Worm (Caenorhabditis elegans): ENCODE data around the gene clec-135.

The clec-135 gene

DNA sequence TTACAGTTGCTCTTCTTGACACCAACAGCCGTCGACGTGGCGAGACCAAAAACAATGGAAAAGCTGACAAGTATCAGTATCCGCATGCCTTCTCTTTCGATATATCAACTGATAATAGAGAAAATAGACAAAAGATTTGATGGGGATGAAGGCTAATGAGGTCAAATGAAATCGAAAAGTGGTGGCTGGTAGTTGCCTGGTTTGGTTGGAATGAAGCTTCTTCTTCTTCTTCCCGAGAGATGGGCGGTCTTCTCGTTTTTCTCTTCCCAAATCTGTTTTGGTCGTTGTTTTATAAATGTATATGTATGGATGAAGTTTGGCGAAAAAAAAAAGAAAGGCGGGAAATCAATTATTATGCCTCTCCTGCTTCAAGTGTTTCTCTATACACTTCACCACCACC lies 23.2 kb upstream of the clec-135 start, which contains the start of gene C01F1.5:
C01F1.5 (minus strand) TSS at position 103 of the 400 bp plus-strand sequence.
- TF ChIP-seq ceh-36 (tag; optimal IDR thresholded peaks at IDR 0.05) = no peak
- TF ChIP-seq scrt-1 (GFP tag; IDR thresholded peaks at IDR 0.05) = no peak
- TF ChIP-seq ets-7 (tag; optimal IDR thresholded peaks at IDR 0.05) = no peak
- TF ChIP-seq ceh-13 (GFP tag; optimal IDR thresholded peaks at IDR 0.05) = no peak
- no peak for TF ChIP-seq hmg-4 (GFP tag; optimal IDR thresholded peaks at IDR 0.05)
- TF ChIP-seq ama-1 (optimal IDR thresholded peaks at IDR 0.05) = no peak
- no peak for TF ChIP-seq flt-1 (GFP tag; IDR thresholded peaks at IDR 0.05)
- TF ChIP-seq hnd-1 (tag; optimal IDR thresholded peaks at IDR 0.05) = no peak
- no peak for TF ChIP-seq tra-4 (tag; optimal IDR thresholded peaks at IDR 0.05)
- no peak for TF ChIP-seq F13C5.2 (tag; optimal IDR thresholded peaks at IDR 0.05)
- no peak for TF ChIP-seq aly-1 (tag; optimal IDR thresholded peaks at IDR 0.05)

- TF ChIP-seq aly-1 (tag; optimal IDR thresholded peaks at IDR 0.05) (no peak), ceh-36 (tag; optimal IDR thresholded peaks at IDR 0.05) (peak; percentile 93), pes-1 (GFP tag; IDR thresholded peaks at IDR 0.05) (no peak)
Measured at ce11 chrII:4277639-4278038, 19.1 kb upstream of the clec-135 start.

ce11 chrII:4276924-4277323 lies 18.3 kb upstream of the clec-135 start:
- no peak for TF ChIP-seq flt-1 (GFP tag; IDR thresholded peaks at IDR 0.05)
- no peak for TF ChIP-seq hnd-1 (tag; optimal IDR thresholded peaks at IDR 0.05)
- no peak for TF ChIP-seq hmg-4 (GFP tag; optimal IDR thresholded peaks at IDR 0.05)
- TF ChIP-seq tbx-11 (GFP tag; IDR thresholded peaks at IDR 0.05) = no peak
- TF ChIP-seq tbx-37 (GFP tag; conservative IDR thresholded peaks at IDR 0.05) = no peak

DNA sequence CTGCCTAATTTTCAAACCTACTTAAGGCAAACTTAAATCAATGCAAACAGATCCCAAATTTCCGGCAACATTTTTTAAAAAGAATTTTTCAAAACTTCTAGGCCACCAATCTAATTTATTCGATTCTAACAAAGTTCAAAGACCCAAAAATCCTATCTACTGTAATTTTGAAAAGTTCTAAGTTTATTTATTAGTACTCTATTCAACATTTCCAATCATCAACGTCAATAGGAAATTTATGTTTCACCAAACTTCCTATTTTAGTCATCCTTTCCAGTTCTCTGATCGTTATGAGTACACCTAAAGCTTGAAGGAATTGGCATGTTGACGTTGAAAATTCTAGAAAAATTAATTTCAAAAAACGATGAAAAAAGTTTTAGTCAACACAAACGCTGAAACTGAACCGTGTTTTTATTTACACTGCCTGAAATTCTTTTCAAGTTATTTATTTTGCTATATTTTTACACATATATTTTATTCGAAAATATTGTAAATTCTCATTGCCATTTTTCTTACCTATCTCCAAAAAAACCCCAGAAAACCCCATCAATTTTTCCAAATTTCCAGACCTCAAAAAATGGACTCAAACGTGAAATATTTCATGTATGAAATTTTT lies 17.2 kb upstream of the clec-135 start, which contains the start of gene npr-42:
npr-42 (plus strand) TSS at position 566 of the 616 bp plus-strand sequence.
- TF ChIP-seq ets-7 (tag; optimal IDR thresholded peaks at IDR 0.05) = no peak
- TF ChIP-seq ceh-36 (tag; optimal IDR thresholded peaks at IDR 0.05) = no peak
- no peak for TF ChIP-seq B0310.2 (tag; optimal IDR thresholded peaks at IDR 0.05)
- TF ChIP-seq pes-1 (GFP tag; IDR thresholded peaks at IDR 0.05) = no peak
- no peak for TF ChIP-seq sea-1 (GFP tag; conservative IDR thresholded peaks at IDR 0.05)
- no peak for TF ChIP-seq tbx-11 (GFP tag; IDR thresholded peaks at IDR 0.05)
- no peak for TF ChIP-seq tbx-37 (GFP tag; conservative IDR thresholded peaks at IDR 0.05)

DNA sequence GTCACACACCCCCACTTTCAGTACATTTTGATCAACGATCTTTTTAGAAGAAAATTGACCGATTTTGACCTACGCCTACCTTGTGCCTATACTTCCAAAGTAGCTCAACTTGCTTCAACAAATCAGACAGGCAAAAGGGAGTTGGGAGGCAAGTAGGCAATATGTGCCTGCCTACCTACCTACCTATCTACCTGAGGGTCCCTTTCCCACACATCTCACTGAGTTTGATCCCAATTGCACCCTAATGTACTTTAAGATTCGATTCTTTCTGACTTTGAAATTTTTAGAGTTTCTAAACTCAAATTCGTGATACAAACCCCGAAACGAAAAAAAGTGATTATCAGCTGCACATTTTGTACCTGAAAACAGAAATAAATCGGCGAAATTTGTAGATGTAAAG lies 9.1 kb upstream of the clec-135 start:
- TF ChIP-seq scrt-1 (GFP tag; IDR thresholded peaks at IDR 0.05) = no peak
- no peak for TF ChIP-seq ceh-13 (GFP tag; optimal IDR thresholded peaks at IDR 0.05)
- no peak for TF ChIP-seq tra-4 (tag; optimal IDR thresholded peaks at IDR 0.05)
- TF ChIP-seq ets-7 (tag; optimal IDR thresholded peaks at IDR 0.05) = no peak

- TF ChIP-seq ama-1 (optimal IDR thresholded peaks at IDR 0.05) = no peak
- no peak for TF ChIP-seq ceh-36 (tag; optimal IDR thresholded peaks at IDR 0.05)
- no peak for TF ChIP-seq scrt-1 (GFP tag; IDR thresholded peaks at IDR 0.05)
Measured at ce11 chrII:4256541-4257001, 2.0 kb downstream of the clec-135 start, which contains the start of gene C16A11.7. Gene C16A11.7, minus strand, starts transcription at chrII:4256951.

DNA sequence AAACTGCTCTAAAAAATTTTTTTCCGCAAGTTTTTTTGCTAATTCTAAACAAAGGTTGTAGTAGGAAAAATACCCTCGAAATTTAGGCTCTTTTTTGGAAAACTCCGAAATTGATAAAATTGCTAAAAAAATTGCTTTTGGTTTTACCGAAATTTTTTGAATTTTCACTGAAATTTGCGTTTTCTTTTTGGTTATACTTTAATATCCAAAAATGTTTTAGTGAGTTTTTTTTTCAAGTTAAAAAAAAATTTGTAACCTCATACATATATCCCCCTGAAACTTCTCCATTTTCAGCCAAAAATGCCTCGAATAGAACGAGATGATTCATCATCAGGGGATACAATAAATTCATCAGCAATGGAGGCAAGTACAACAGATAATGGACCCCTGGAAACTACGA lies 11.7 kb downstream of the clec-135 start, which contains the start of gene gpa-11:
gpa-11 (plus strand) TSS at position 301 of the 400 bp plus-strand sequence.
- TF ChIP-seq B0310.2 (tag; optimal IDR thresholded peaks at IDR 0.05) (no peak), ama-1 (optimal IDR thresholded peaks at IDR 0.05) (no peak), tbx-11 (GFP tag; IDR thresholded peaks at IDR 0.05) (no peak), ceh-36 (tag; optimal IDR thresholded peaks at IDR 0.05) (no peak), tbx-37 (GFP tag; conservative IDR thresholded peaks at IDR 0.05) (no peak), ets-7 (tag; optimal IDR thresholded peaks at IDR 0.05) (no peak), tra-4 (tag; optimal IDR thresholded peaks at IDR 0.05) (no peak), flt-1 (GFP tag; IDR thresholded peaks at IDR 0.05) (no peak), hnd-1 (tag; optimal IDR thresholded peaks at IDR 0.05) (no peak), scrt-1 (GFP tag; IDR thresholded peaks at IDR 0.05) (no peak), aly-1 (tag; optimal IDR thresholded peaks at IDR 0.05) (no peak), ceh-13 (GFP tag; optimal IDR thresholded peaks at IDR 0.05) (no peak), F13C5.2 (tag; optimal IDR thresholded peaks at IDR 0.05) (no peak), hmbx-1 (tag; optimal IDR thresholded peaks at IDR 0.05) (no peak), pes-1 (GFP tag; IDR thresholded peaks at IDR 0.05) (no peak), hmg-4 (GFP tag; optimal IDR thresholded peaks at IDR 0.05) (no peak), sea-1 (GFP tag; conservative IDR thresholded peaks at IDR 0.05) (no peak)

DNA sequence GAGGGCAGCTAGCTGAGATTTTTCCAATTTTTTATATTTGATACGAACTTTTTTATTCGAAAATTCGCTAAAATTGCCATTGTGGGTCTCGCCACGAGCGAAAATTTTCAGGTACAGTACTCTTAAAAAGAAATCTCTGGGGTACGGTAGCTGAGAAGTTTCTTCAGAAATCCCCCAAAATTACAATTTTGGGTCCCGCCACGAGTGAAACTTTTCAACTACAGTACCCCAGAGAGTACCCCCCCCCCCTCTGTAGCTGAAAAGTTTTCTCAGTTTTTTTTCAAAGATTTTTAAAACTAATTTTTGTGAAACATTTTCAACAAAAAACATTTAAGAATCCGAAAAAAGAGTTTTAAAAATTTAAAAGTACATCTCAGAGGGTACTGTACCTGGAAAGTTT lies 13.6 kb downstream of the clec-135 start:
- TF ChIP-seq ceh-13 (GFP tag; optimal IDR thresholded peaks at IDR 0.05) = no peak
- no peak for TF ChIP-seq ets-7 (tag; optimal IDR thresholded peaks at IDR 0.05)
- no peak for TF ChIP-seq B0310.2 (tag; optimal IDR thresholded peaks at IDR 0.05)
- no peak for TF ChIP-seq flt-1 (GFP tag; IDR thresholded peaks at IDR 0.05)
- TF ChIP-seq aly-1 (tag; optimal IDR thresholded peaks at IDR 0.05) = no peak
- no peak for TF ChIP-seq ceh-36 (tag; optimal IDR thresholded peaks at IDR 0.05)
- TF ChIP-seq hnd-1 (tag; optimal IDR thresholded peaks at IDR 0.05) = no peak
- TF ChIP-seq tra-4 (tag; optimal IDR thresholded peaks at IDR 0.05) = no peak
- no peak for TF ChIP-seq sea-1 (GFP tag; conservative IDR thresholded peaks at IDR 0.05)
- TF ChIP-seq hmg-4 (GFP tag; optimal IDR thresholded peaks at IDR 0.05) = no peak
- no peak for TF ChIP-seq scrt-1 (GFP tag; IDR thresholded peaks at IDR 0.05)
- no peak for TF ChIP-seq tbx-37 (GFP tag; conservative IDR thresholded peaks at IDR 0.05)
- TF ChIP-seq F13C5.2 (tag; optimal IDR thresholded peaks at IDR 0.05) = no peak
- no peak for TF ChIP-seq ama-1 (optimal IDR thresholded peaks at IDR 0.05)
- no peak for TF ChIP-seq pes-1 (GFP tag; IDR thresholded peaks at IDR 0.05)
- TF ChIP-seq hmbx-1 (tag; optimal IDR thresholded peaks at IDR 0.05) = no peak

All from whole organism, early embryonic.